Worm (Caenorhabditis elegans): ENCODE results near the gene T04B2.3.

ce11 chrIV:10051088-10051487 lies 3.9 kb downstream of the T04B2.3 start, which contains the start of gene T04B2.8:
- TF ChIP-seq skn-1 (tag; optimal IDR thresholded peaks at IDR 0.05): no peak
- TF ChIP-seq nhr-25 (tag; optimal IDR thresholded peaks at IDR 0.05): no peak
- no peak for TF ChIP-seq nhr-237 (tag; optimal IDR thresholded peaks at IDR 0.05)
- no peak for TF ChIP-seq pha-4 (tag; optimal IDR thresholded peaks at IDR 0.05)
- no peak for TF ChIP-seq ztf-11 (tag; optimal IDR thresholded peaks at IDR 0.05)
- TF ChIP-seq ceh-82 (tag; optimal IDR thresholded peaks at IDR 0.05): no peak
- no peak for TF ChIP-seq elt-2 (tag; optimal IDR thresholded peaks at IDR 0.05)
- no peak for TF ChIP-seq egl-27 (tag; optimal IDR thresholded peaks at IDR 0.05)
- no peak for TF ChIP-seq fkh-10 (GFP tag; optimal IDR thresholded peaks at IDR 0.05)
- TF ChIP-seq nhr-23 (tag; optimal IDR thresholded peaks at IDR 0.05): no peak
